Worm (Caenorhabditis elegans) whole organism, mixed stage, embryonic: Measurements from ENCODE around the gene set-21.

Experiments
- M03D4.4 ChIP-seq: sonication (generic microtip); optimal IDR thresholded peaks from 2 replicates; lab custom pipeline; 2017; ENCODE audit warnings: mild to moderate bottlenecking, missing genetic modification characterization, missing compliant biosample characterization
- bed-3 ChIP-seq: fragments of 200-800 bp; sonication (Bioruptor generic); optimal IDR thresholded peaks from 3 replicates; lab custom pipeline; 2018; ENCODE audit warnings: mild to moderate bottlenecking, missing genetic modification characterization, moderate library complexity, missing compliant biosample characterization
- blmp-1 ChIP-seq: fragments of 150-350 bp; optimal IDR thresholded peaks from 2 replicates; lab custom pipeline; 2014; ENCODE audit warnings: missing biosample characterization, missing genetic modification characterization
- ceh-39 ChIP-seq: fragments of 150-350 bp; optimal IDR thresholded peaks from 2 replicates; lab custom pipeline; 2014; ENCODE audit warnings: missing biosample characterization, missing genetic modification characterization
- ceh-83 ChIP-seq: fragments of 200-800 bp; sonication (Bioruptor generic); optimal IDR thresholded peaks from 2 replicates; lab custom pipeline; 2018; ENCODE audit warnings: mild to moderate bottlenecking, missing genetic modification characterization, missing compliant biosample characterization
- ces-1 ChIP-seq: fragments of 150-350 bp; optimal IDR thresholded peaks from 2 replicates; lab custom pipeline; 2014; ENCODE audit warnings: missing biosample characterization, missing genetic modification reagents, missing genetic modification characterization
- cnd-1 ChIP-seq: fragments of 200-800 bp; sonication (Bioruptor generic); optimal IDR thresholded peaks from 2 replicates; lab custom pipeline; 2018; ENCODE audit warnings: mild to moderate bottlenecking, missing genetic modification characterization, missing compliant biosample characterization
- drap-1 ChIP-seq: fragments of 200-800 bp; sonication (Bioruptor generic); optimal IDR thresholded peaks from 3 replicates; lab custom pipeline; 2018; ENCODE audit warnings: mild to moderate bottlenecking, missing genetic modification characterization, missing compliant biosample characterization
- elt-1 ChIP-seq: sonication (generic microtip); optimal IDR thresholded peaks from 2 replicates; lab custom pipeline; 2017; ENCODE audit warnings: missing genetic modification characterization, mild to moderate bottlenecking, missing compliant biosample characterization, antibody characterized with exemption, moderate library complexity, borderline replicate concordance; ENCODE audit not compliant: insufficient read depth
- elt-3 ChIP-seq: fragments of 150-350 bp; optimal IDR thresholded peaks from 2 replicates; lab custom pipeline; 2014; ENCODE audit warnings: missing biosample characterization, missing genetic modification characterization
- flh-1 ChIP-seq: fragments of 200-800 bp; sonication (Bioruptor generic); optimal IDR thresholded peaks from 2 replicates; lab custom pipeline; 2018; ENCODE audit warnings: mild to moderate bottlenecking, missing genetic modification characterization, moderate library complexity, missing compliant biosample characterization
- hlh-1 ChIP-seq: fragments of 150-350 bp; optimal IDR thresholded peaks from 2 replicates; lab custom pipeline; 2014; ENCODE audit warnings: missing biosample characterization, missing genetic modification reagents, missing genetic modification characterization
- lin-13 ChIP-seq: fragments of 150-350 bp; optimal IDR thresholded peaks from 2 replicates; lab custom pipeline; 2014; ENCODE audit warnings: missing biosample characterization, missing genetic modification characterization
- lin-32 ChIP-seq: fragments of 200-800 bp; sonication (Bioruptor generic); optimal IDR thresholded peaks from 2 replicates; lab custom pipeline; 2018; ENCODE audit warnings: mild to moderate bottlenecking, missing genetic modification characterization, missing compliant biosample characterization
- lsy-2 ChIP-seq: fragments of 150-350 bp; optimal IDR thresholded peaks from 2 replicates; lab custom pipeline; 2014; ENCODE audit warnings: missing biosample characterization, missing genetic modification characterization
- mep-1 ChIP-seq: fragments of 150-350 bp; optimal IDR thresholded peaks from 2 replicates; lab custom pipeline; 2017; ENCODE audit warnings: missing biosample characterization, missing genetic modification reagents, missing genetic modification characterization, inconsistent platforms
- mls-2 ChIP-seq: sonication (generic microtip); optimal IDR thresholded peaks from 2 replicates; lab custom pipeline; 2016; ENCODE audit warnings: mild to moderate bottlenecking, missing genetic modification characterization, moderate library complexity, missing compliant biosample characterization
- nhr-12 ChIP-seq: fragments of 150-350 bp; optimal IDR thresholded peaks from 2 replicates; lab custom pipeline; 2014; ENCODE audit warnings: missing biosample characterization, missing genetic modification characterization
- nhr-2 ChIP-seq: fragments of 150-350 bp; optimal IDR thresholded peaks from 2 replicates; lab custom pipeline; 2014; ENCODE audit warnings: missing biosample characterization, missing genetic modification characterization
- nhr-237 ChIP-seq: fragments of 150-350 bp; optimal IDR thresholded peaks from 2 replicates; lab custom pipeline; 2014; ENCODE audit warnings: missing biosample characterization, missing genetic modification characterization
- nhr-28 ChIP-seq: fragments of 150-350 bp; optimal IDR thresholded peaks from 2 replicates; lab custom pipeline; 2014; ENCODE audit warnings: missing biosample characterization, missing genetic modification characterization
- nhr-76 ChIP-seq: sonication (generic microtip); optimal IDR thresholded peaks from 2 replicates; lab custom pipeline; 2017; ENCODE audit warnings: missing biosample characterization, missing genetic modification characterization
- pha-4 ChIP-seq: fragments of 150-350 bp; optimal IDR thresholded peaks from 2 replicates; lab custom pipeline; 2018; ENCODE audit warnings: missing biosample characterization, missing genetic modification reagents, missing genetic modification characterization
- sem-2 ChIP-seq: fragments of 200-800 bp; sonication (Bioruptor generic); optimal IDR thresholded peaks from 2 replicates; lab custom pipeline; 2018; ENCODE audit warnings: mild to moderate bottlenecking, missing genetic modification characterization, missing compliant biosample characterization
- snpc-4 ChIP-seq: fragments of 150-350 bp; optimal IDR thresholded peaks from 2 replicates; lab custom pipeline; 2014; ENCODE audit warnings: missing biosample characterization, missing genetic modification characterization
- sptf-1 ChIP-seq: sonication (generic microtip); optimal IDR thresholded peaks from 2 replicates; lab custom pipeline; 2017; ENCODE audit warnings: mild to moderate bottlenecking, missing genetic modification characterization, moderate library complexity, missing compliant biosample characterization
- tbx-8 ChIP-seq: fragments of 200-800 bp; sonication (Bioruptor generic); optimal IDR thresholded peaks from 2 replicates; lab custom pipeline; 2018; ENCODE audit warnings: mild to moderate bottlenecking, missing genetic modification characterization, moderate library complexity, missing compliant biosample characterization
- unc-120 ChIP-seq: sonication (generic microtip); optimal IDR thresholded peaks from 2 replicates; lab custom pipeline; 2017; ENCODE audit warnings: missing genetic modification characterization, missing compliant biosample characterization; ENCODE audit not compliant: poor library complexity, severe bottlenecking
- unc-39 ChIP-seq: fragments of 150-350 bp; optimal IDR thresholded peaks from 2 replicates; lab custom pipeline; 2014; ENCODE audit warnings: missing biosample characterization, missing genetic modification characterization
- unc-62 ChIP-seq: fragments of 150-350 bp; optimal IDR thresholded peaks from 2 replicates; lab custom pipeline; 2014; ENCODE audit warnings: missing biosample characterization, missing genetic modification reagents, missing genetic modification characterization
- zip-8 ChIP-seq: fragments of 150-350 bp; optimal IDR thresholded peaks from 2 replicates; lab custom pipeline; 2014; ENCODE audit warnings: missing biosample characterization, missing genetic modification characterization

Gene set-21

ce11 chrIV:4386351-4386750 is 4.3 kb upstream of the set-21 start, which contains the start of gene tald-1:
Gene tald-1, plus strand, starts transcription at chrIV:4386651.
- TF ChIP-seq ceh-39 (tag; lab: Kevin White, UChicago) (no peak), hlh-1 (tag; lab: Kevin White, UChicago) (no peak), mls-2 (tag; lab: Kevin White, UChicago) (no peak), lsy-2 (tag; lab: Kevin White, UChicago) (no peak), cnd-1 (tag; lab: Kevin White, UChicago) (no peak), nhr-12 (no peak), M03D4.4 (no peak), elt-1 (no peak), bed-3 (GFP tag; lab: Kevin White, UChicago) (no peak), unc-62 (no peak), sptf-1 (tag; lab: Kevin White, UChicago) (no peak)

DNA sequence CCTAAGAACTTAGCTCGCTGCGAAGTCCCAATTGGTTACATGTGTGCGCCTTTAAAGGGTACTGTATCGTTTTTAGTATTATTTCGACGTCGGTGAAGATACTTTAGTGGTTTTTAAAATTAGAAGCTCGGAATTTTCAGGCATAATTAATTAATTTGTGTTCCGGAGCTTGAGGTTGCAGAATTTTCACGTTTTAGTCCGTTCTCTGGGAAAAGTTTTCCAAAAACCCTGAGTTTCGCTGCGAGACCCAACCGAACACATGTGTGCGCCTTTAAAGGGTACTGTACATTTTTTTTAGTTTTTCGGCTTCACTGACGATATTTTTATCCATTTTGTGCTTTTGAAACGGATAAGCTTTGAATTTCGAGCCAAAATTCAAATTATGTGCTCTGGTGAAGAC is 2.8 kb downstream of the set-21 start:
- TF ChIP-seq zip-8 (tag; lab: Kevin White, UChicago) (no peak), elt-1 (no peak), nhr-12 (no peak), lsy-2 (tag; lab: Kevin White, UChicago) (no peak), lin-32 (no peak), elt-3 (no peak), ces-1 (no peak)

- TF ChIP-seq lin-32, result no peak
- no peak for TF ChIP-seq lsy-2 (tag; lab: Kevin White, UChicago)
- no peak for TF ChIP-seq drap-1 (GFP tag; lab: Kevin White, UChicago)
- TF ChIP-seq mep-1 (tag; lab: Kevin White, UChicago), result no peak
- no peak for TF ChIP-seq lin-13 (tag; lab: Kevin White, UChicago)
- no peak for TF ChIP-seq zip-8 (tag; lab: Kevin White, UChicago)
- no peak for TF ChIP-seq nhr-237 (tag; lab: Kevin White, UChicago)
- TF ChIP-seq bed-3 (GFP tag; lab: Kevin White, UChicago), result no peak
- no peak for TF ChIP-seq ceh-83 (GFP tag; lab: Kevin White, UChicago)
These were observed 3.4 kb downstream of the set-21 start, which contains the start of gene ell-1 for ce11 chrIV:4393942-4394460. Gene ell-1, plus strand, starts transcription at chrIV:4394410.

- TF ChIP-seq flh-1 (GFP tag; lab: Kevin White, UChicago) (no peak), nhr-76 (tag; lab: Kevin White, UChicago) (no peak), nhr-2 (no peak), nhr-28 (no peak), tbx-8 (GFP tag; lab: Kevin White, UChicago) (no peak), sem-2 (no peak), blmp-1 (no peak), drap-1 (GFP tag; lab: Kevin White, UChicago) (no peak)
- TF ChIP-seq, all 35 proteins: peak for 0
These were observed 4.9 kb downstream of the set-21 start for ce11 chrIV:4395555-4395954.

- TF ChIP-seq unc-39 (no peak), pha-4 (tag; lab: Kevin White, UChicago) (no peak), snpc-4 (tag; lab: Kevin White, UChicago) (no peak), nhr-2 (no peak), sem-2 (no peak), lin-32 (no peak), mls-2 (tag; lab: Kevin White, UChicago) (no peak), tbx-8 (GFP tag; lab: Kevin White, UChicago) (no peak), cnd-1 (tag; lab: Kevin White, UChicago) (no peak), drap-1 (GFP tag; lab: Kevin White, UChicago) (no peak), nhr-76 (tag; lab: Kevin White, UChicago) (no peak), unc-120 (tag; lab: Kevin White, UChicago) (no peak)
These were observed 5.6 kb downstream of the set-21 start for ce11 chrIV:4396052-4396821.
